Worm (Caenorhabditis elegans) whole organism, L4 larva: ENCODE results near the gene F41G3.10.

Source experiments
- mdt-29 ChIP-seq: fragments of 200-800 bp; sonication (Bioruptor generic); IDR thresholded peaks from 2 replicates; pipeline ENCODE4 v1.3.6; 2022; ENCODE audit warnings: missing genetic modification reagents, missing genetic modification characterization, missing compliant biosample characterization
- skn-1 ChIP-seq: fragments of 150-350 bp; optimal IDR thresholded peaks from 2 replicates; lab custom pipeline; 2014; ENCODE audit warnings: missing biosample characterization, missing genetic modification characterization
- snpc-4 ChIP-seq: fragments of 150-350 bp; optimal IDR thresholded peaks from 2 replicates; lab custom pipeline; 2014; ENCODE audit warnings: missing biosample characterization, missing genetic modification characterization

ce11 chrII:6701497-6701896 lies 47.8 kb downstream of the F41G3.10 start, which contains the start of gene C18H9.6:
- TF ChIP-seq snpc-4, result no peak
- no peak for TF ChIP-seq skn-1 (tag; lab: Kevin White, UChicago)
- no peak for TF ChIP-seq mdt-29
